Fruit fly (Drosophila melanogaster): ENCODE data around the gene Eig71Ej.

Eig71Ej gene

DNA sequence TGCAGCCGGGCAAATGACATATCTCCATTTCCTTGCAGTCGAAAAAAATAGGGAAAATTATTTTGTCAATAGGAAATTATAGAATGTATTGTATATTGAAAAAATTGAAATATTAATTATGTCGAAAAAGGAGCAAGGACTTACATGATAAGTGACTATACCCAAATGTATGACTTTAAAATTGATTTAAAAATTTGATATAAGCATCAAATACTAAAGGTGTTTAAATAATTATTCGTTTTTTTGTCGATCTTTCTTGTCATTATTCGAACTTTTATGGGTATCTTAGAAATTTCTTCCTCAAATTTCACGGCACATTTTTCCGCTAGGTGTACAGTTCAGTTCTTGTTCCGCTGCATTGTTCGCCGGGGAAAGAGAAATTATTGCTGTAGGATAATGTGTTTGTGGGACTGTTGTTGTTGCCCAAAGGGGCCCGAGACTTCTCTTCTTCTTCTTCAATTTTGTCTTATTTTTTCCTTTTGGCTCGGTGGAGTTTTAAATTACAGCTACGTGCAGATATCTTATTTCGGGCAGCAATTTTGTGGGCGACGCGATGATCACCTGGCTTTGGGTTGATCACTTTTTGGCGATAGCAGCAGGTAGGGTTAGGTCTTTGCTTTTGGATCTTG, 39.6 kb upstream of the Eig71Ej start (continued):
- TF ChIP-seq pdm3 (GFP tag; optimal IDR thresholded peaks at IDR 0.05): peak; percentile 75
- peak; percentile 89 for TF ChIP-seq Smox (GFP tag; optimal IDR thresholded peaks at IDR 0.05)
- no peak for TF ChIP-seq Eip93F (GFP tag; optimal IDR thresholded peaks at IDR 0.05)
- no peak for TF ChIP-seq Lpt (GFP tag; optimal IDR thresholded peaks at IDR 0.05)
- peak; percentile 84 for TF ChIP-seq achi (GFP tag; optimal IDR thresholded peaks at IDR 0.05)
- peak; percentile 72 for TF ChIP-seq CG6792 (GFP tag; optimal IDR thresholded peaks at IDR 0.05)
- TF ChIP-seq net (GFP tag; optimal IDR thresholded peaks at IDR 0.05): peak; percentile 62
- no peak for TF ChIP-seq fkh (GFP tag; optimal IDR thresholded peaks at IDR 0.05)
- TF ChIP-seq vri (GFP tag; optimal IDR thresholded peaks at IDR 0.05): peak; percentile 23
- peak; percentile 87 for TF ChIP-seq topi (GFP tag; optimal IDR thresholded peaks at IDR 0.05)
- TF ChIP-seq cyc (GFP tag; optimal IDR thresholded peaks at IDR 0.05): peak; percentile 75
- no peak for TF ChIP-seq Hr4 (GFP tag; optimal IDR thresholded peaks at IDR 0.05)
- TF ChIP-seq acj6 (GFP tag; optimal IDR thresholded peaks at IDR 0.05): peak; percentile 85
- peak; percentile 79 for TF ChIP-seq CG6808 (GFP tag; optimal IDR thresholded peaks at IDR 0.05)
- TF ChIP-seq CG11902 (GFP tag; optimal IDR thresholded peaks at IDR 0.05): peak; percentile 39

dm6 chr3L:15699626-15700337, 39.0 kb upstream of the Eig71Ej start, which contains the start of gene comm2:
comm2 (minus strand) TSS chr3L:15699850.
- TF ChIP-seq CG4318 (GFP tag; optimal IDR thresholded peaks at IDR 0.05): no peak
- TF ChIP-seq achi (GFP tag; optimal IDR thresholded peaks at IDR 0.05): peak; percentile 9
- peak; percentile 39 for TF ChIP-seq Blimp-1 (GFP tag; optimal IDR thresholded peaks at IDR 0.05)
- TF ChIP-seq CG15336 (GFP tag; IDR thresholded peaks at IDR 0.05): peak; percentile 22; the same call in 1 of the 2 replicates
- TF ChIP-seq CG1621 (tag; optimal IDR thresholded peaks at IDR 0.05): peak; percentile 61
- peak in 1 of 2 experiments; percentile 15 for TF ChIP-seq ss (GFP tag; optimal IDR thresholded peaks at IDR 0.05)
- peak; percentile 33 for TF ChIP-seq Sox102F (GFP tag; optimal IDR thresholded peaks at IDR 0.05)
- peak; percentile 48; the same call in 1 of the 3 replicates for TF ChIP-seq eg (GFP tag; IDR thresholded peaks at IDR 0.05)
- TF ChIP-seq Hr38 (GFP tag; optimal IDR thresholded peaks at IDR 0.05): no peak
- TF ChIP-seq fkh (GFP tag; optimal IDR thresholded peaks at IDR 0.05): peak; percentile 38
- peak; percentile 30 for TF ChIP-seq CG16779 (tag; optimal IDR thresholded peaks at IDR 0.05)
- no peak for TF ChIP-seq CG10669 (GFP tag; optimal IDR thresholded peaks at IDR 0.05)
- peak; percentile 24 for TF ChIP-seq CG3919 (GFP tag; optimal IDR thresholded peaks at IDR 0.05)

DNA sequence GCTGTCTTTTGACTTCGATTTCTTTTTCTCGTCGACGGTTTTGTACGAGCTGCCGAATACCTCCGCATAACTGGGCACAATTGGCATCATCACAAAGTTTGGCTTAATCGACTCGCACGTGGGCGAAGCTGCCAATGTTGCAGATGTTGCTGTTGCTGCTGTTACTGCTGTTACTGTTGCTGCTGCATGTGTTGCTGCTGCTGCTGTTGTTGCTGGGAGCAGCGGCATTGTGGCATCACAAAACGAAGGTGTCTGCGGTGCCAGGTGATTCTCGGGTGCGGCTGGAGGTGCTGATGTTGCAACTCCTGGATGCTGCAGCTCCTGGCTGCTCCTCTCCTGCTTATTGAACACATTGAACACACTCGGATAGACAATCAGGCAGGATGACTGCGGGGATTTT, 37.1 kb upstream of the Eig71Ej start:
- no peak for TF ChIP-seq dsx (GFP tag; optimal IDR thresholded peaks at IDR 0.05; ENCODE audit: poor library complexity, severe bottlenecking)
- TF ChIP-seq svp (GFP tag): peak; percentile 55
- TF ChIP-seq CG3919 (GFP tag; optimal IDR thresholded peaks at IDR 0.05): peak; percentile 47
- TF ChIP-seq acj6 (GFP tag; optimal IDR thresholded peaks at IDR 0.05): no peak

DNA sequence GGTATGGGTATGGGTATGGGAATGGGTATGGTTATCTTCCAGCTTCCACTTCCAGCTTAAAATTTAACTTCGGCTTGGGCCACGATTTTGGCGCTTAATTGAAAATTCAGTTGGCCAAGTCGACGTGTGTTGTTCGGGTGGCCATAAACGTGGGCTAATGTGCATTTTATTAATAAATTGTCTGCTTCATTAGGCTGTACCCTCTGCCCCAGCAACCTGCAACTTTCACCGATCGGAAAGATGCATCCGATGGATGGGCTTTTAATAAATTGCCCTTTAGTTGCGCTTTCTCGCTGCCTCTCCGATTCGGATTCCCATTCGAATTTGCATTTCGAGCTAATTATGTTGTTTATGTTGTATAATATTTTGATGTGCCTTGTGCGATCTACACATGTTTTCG, 34.4 kb upstream of the Eig71Ej start:
- no peak for TF ChIP-seq CG32006 (GFP tag; optimal IDR thresholded peaks at IDR 0.05)
- TF ChIP-seq fkh (GFP tag; optimal IDR thresholded peaks at IDR 0.05): no peak
- TF ChIP-seq Lpt (GFP tag; optimal IDR thresholded peaks at IDR 0.05): no peak
- no peak for TF ChIP-seq Hr4 (GFP tag; optimal IDR thresholded peaks at IDR 0.05)
- no peak for TF ChIP-seq spab (GFP tag; optimal IDR thresholded peaks at IDR 0.05)
- no peak for TF ChIP-seq Sox15 (GFP tag; optimal IDR thresholded peaks at IDR 0.05)
- no peak for TF ChIP-seq Eip75B (GFP tag; optimal IDR thresholded peaks at IDR 0.05)
- no peak for TF ChIP-seq eg (GFP tag; IDR thresholded peaks at IDR 0.05)
- no peak for TF ChIP-seq CG8632 (GFP tag; optimal IDR thresholded peaks at IDR 0.05)
- TF ChIP-seq CG7368 (GFP tag; optimal IDR thresholded peaks at IDR 0.05): no peak
- no peak for TF ChIP-seq net (GFP tag; optimal IDR thresholded peaks at IDR 0.05)
- TF ChIP-seq pdm3 (GFP tag; optimal IDR thresholded peaks at IDR 0.05): no peak
- TF ChIP-seq ss (GFP tag; optimal IDR thresholded peaks at IDR 0.05): no peak
- no peak for TF ChIP-seq Sox14 (GFP tag; optimal IDR thresholded peaks at IDR 0.05)
- TF ChIP-seq salr (GFP tag; optimal IDR thresholded peaks at IDR 0.05): no peak
- TF ChIP-seq Blimp-1 (GFP tag; optimal IDR thresholded peaks at IDR 0.05): peak; percentile 9
- no peak for TF ChIP-seq CG3032 (tag; optimal IDR thresholded peaks at IDR 0.05)
- TF ChIP-seq CG1621 (tag; optimal IDR thresholded peaks at IDR 0.05): no peak
- TF ChIP-seq Hr38 (GFP tag; optimal IDR thresholded peaks at IDR 0.05): no peak
- no peak for TF ChIP-seq lz (GFP tag; optimal IDR thresholded peaks at IDR 0.05)
- TF ChIP-seq CG6792 (GFP tag; optimal IDR thresholded peaks at IDR 0.05): no peak
- no peak for TF ChIP-seq Sox102F (GFP tag; optimal IDR thresholded peaks at IDR 0.05)
- TF ChIP-seq Ets96B (tag; optimal IDR thresholded peaks at IDR 0.05): no peak
- peak; percentile 4 for TF ChIP-seq Eip78C (GFP tag)
- 0 out of 2 replicates have a peak, but pooled peaks have one; percentile 15 for TF ChIP-seq CG15336 (GFP tag; IDR thresholded peaks at IDR 0.05)
- TF ChIP-seq CG8119 (GFP tag; IDR thresholded peaks at IDR 0.05): no peak
- no peak for TF ChIP-seq cyc (GFP tag; optimal IDR thresholded peaks at IDR 0.05)
